Worm (Caenorhabditis elegans) whole organism, L1 larva: ENCODE results near the gene F58G1.2.
A peak's percentile ranks its signal among the peaks of the same experiment; 100 is the strongest.

Source experiments
- aha-1 ChIP-seq: fragments of 150-350 bp; optimal IDR thresholded peaks from 2 replicates; lab custom pipeline; 2014; ENCODE audit warnings: missing biosample characterization, missing genetic modification characterization
- alr-1 ChIP-seq: fragments of 200-800 bp; sonication (Bioruptor generic); optimal IDR thresholded peaks from 2 replicates; lab custom pipeline; 2018; ENCODE audit warnings: borderline replicate concordance, mild to moderate bottlenecking, missing genetic modification characterization, missing compliant biosample characterization
- blmp-1 ChIP-seq: fragments of 150-350 bp; optimal IDR thresholded peaks from 2 replicates; lab custom pipeline; 2014; ENCODE audit warnings: missing biosample characterization, missing genetic modification characterization
- ceh-63 ChIP-seq: fragments of 200-800 bp; sonication (Bioruptor generic); optimal IDR thresholded peaks from 2 replicates; lab custom pipeline; 2018; ENCODE audit warnings: mild to moderate bottlenecking, missing genetic modification characterization, missing compliant biosample characterization
- ceh-90 ChIP-seq: sonication (generic microtip); optimal IDR thresholded peaks from 2 replicates; lab custom pipeline; 2016; ENCODE audit warnings: missing genetic modification characterization, missing compliant biosample characterization
- ces-1 ChIP-seq: fragments of 150-350 bp; optimal IDR thresholded peaks from 2 replicates; lab custom pipeline; 2014; ENCODE audit warnings: missing biosample characterization, missing genetic modification reagents, missing genetic modification characterization
- dpl-1 ChIP-seq, 3 experiments: fragments of 150-350 bp in 2 of 3; sonication (generic microtip) in 1 of 3; optimal IDR thresholded peaks; 2 replicates each; lab custom pipeline; 2014 to 2017; ENCODE audit warnings: missing biosample characterization in 3 of 3, missing genetic modification characterization in 3 of 3, missing genetic modification reagents in 3 of 3
- dsc-1 ChIP-seq: sonication (generic microtip); optimal IDR thresholded peaks from 2 replicates; lab custom pipeline; 2016; ENCODE audit warnings: mild to moderate bottlenecking, missing genetic modification characterization, missing compliant biosample characterization
- efl-1 ChIP-seq, 4 experiments: fragments of 150-350 bp; optimal IDR thresholded peaks in 3 of 4; peaks in 1 of 4; 1 replicate in 1 of 4; 2 replicates in 3 of 4; lab custom pipeline; 2014; ENCODE audit warnings: missing biosample characterization in 2 of 4, missing genetic modification characterization in 2 of 4, missing genetic modification reagents in 2 of 4
- egl-13 ChIP-seq: sonication (generic microtip); optimal IDR thresholded peaks from 2 replicates; lab custom pipeline; 2016; ENCODE audit warnings: missing genotype, missing genetic modification reagents, missing genetic modification characterization, missing compliant biosample characterization
- egl-27 ChIP-seq, 2 experiments: fragments of 150-350 bp in 1 of 2; sonication (generic microtip); optimal IDR thresholded peaks; 3 replicates each; lab custom pipeline; 2017 to 2018; ENCODE audit warnings: missing biosample characterization in 2 of 2, missing genetic modification characterization in 2 of 2, missing genetic modification reagents in 2 of 2
- elt-2 ChIP-seq: sonication (generic microtip); optimal IDR thresholded peaks from 2 replicates; lab custom pipeline; 2016; ENCODE audit warnings: missing genetic modification characterization, mild to moderate bottlenecking, inconsistent platforms, missing compliant biosample characterization, missing genetic modification reagents
- hlh-17 ChIP-seq: fragments of 200-800 bp; sonication (Bioruptor generic); optimal IDR thresholded peaks from 2 replicates; lab custom pipeline; 2018; ENCODE audit warnings: missing genetic modification characterization, mild to moderate bottlenecking, missing compliant biosample characterization, moderate library complexity, borderline replicate concordance
- irx-1 ChIP-seq: sonication (generic microtip); optimal IDR thresholded peaks from 2 replicates; lab custom pipeline; 2016; ENCODE audit warnings: missing genetic modification characterization, missing compliant biosample characterization
- isw-1 ChIP-seq: fragments of 200-800 bp; sonication (Bioruptor generic); IDR thresholded peaks from 2 replicates; pipeline ENCODE4 v1.3.6; 2022; ENCODE audit warnings: missing genetic modification characterization, missing compliant biosample characterization
- jun-1 ChIP-seq: fragments of 150-350 bp; optimal IDR thresholded peaks from 2 replicates; lab custom pipeline; 2014; ENCODE audit warnings: missing biosample characterization, missing genetic modification reagents, missing genetic modification characterization
- lin-35 ChIP-seq, 2 experiments: fragments of 150-350 bp; optimal IDR thresholded peaks; 2 replicates each; lab custom pipeline; 2014; ENCODE audit warnings: missing biosample characterization in 2 of 2, missing genetic modification characterization in 2 of 2, missing genetic modification reagents in 2 of 2
- mab-9 ChIP-seq: fragments of 200-800 bp; sonication (Bioruptor generic); IDR thresholded peaks from 2 replicates; pipeline ENCODE4 v1.3.6; 2022; ENCODE audit warnings: missing genetic modification reagents, missing genetic modification characterization, missing compliant biosample characterization
- nhr-11 ChIP-seq: fragments of 150-350 bp; optimal IDR thresholded peaks from 2 replicates; lab custom pipeline; 2014; ENCODE audit warnings: missing biosample characterization, missing genetic modification characterization
- nhr-19 ChIP-seq: fragments of 200-800 bp; sonication (Bioruptor generic); conservative IDR thresholded peaks from 2 replicates; pipeline ENCODE4 v1.3.6; 2022; ENCODE audit warnings: missing genetic modification characterization, missing compliant biosample characterization
- nhr-28 ChIP-seq: fragments of 150-350 bp; optimal IDR thresholded peaks from 2 replicates; lab custom pipeline; 2014; ENCODE audit warnings: missing biosample characterization, missing genetic modification characterization
- nhr-47 ChIP-seq: sonication (generic microtip); optimal IDR thresholded peaks from 2 replicates; lab custom pipeline; 2016; ENCODE audit warnings: mild to moderate bottlenecking, missing genetic modification characterization, moderate library complexity, missing compliant biosample characterization
- nhr-71 ChIP-seq: sonication (generic microtip); optimal IDR thresholded peaks from 2 replicates; lab custom pipeline; 2016; ENCODE audit warnings: mild to moderate bottlenecking, missing genetic modification characterization, moderate library complexity, missing compliant biosample characterization
- nhr-85 ChIP-seq: sonication (generic microtip); peaks from one replicate; lab custom pipeline; 2016; ENCODE audit warnings: missing genetic modification characterization, inconsistent platforms, missing compliant biosample characterization
- nhr-90 ChIP-seq: sonication (generic microtip); optimal IDR thresholded peaks from 2 replicates; lab custom pipeline; 2016; ENCODE audit warnings: mild to moderate bottlenecking, missing genetic modification characterization, missing compliant biosample characterization; ENCODE audit not compliant: poor library complexity
- pag-3 ChIP-seq: sonication (generic microtip); optimal IDR thresholded peaks from 2 replicates; lab custom pipeline; 2017; ENCODE audit warnings: missing genetic modification characterization, mild to moderate bottlenecking, missing compliant biosample characterization, antibody characterized with exemption, borderline replicate concordance; ENCODE audit not compliant: insufficient read depth
- pax-3 ChIP-seq: fragments of 200-800 bp; sonication (Bioruptor generic); optimal IDR thresholded peaks from 2 replicates; lab custom pipeline; 2018; ENCODE audit warnings: mild to moderate bottlenecking, missing genetic modification characterization, moderate library complexity, missing compliant biosample characterization
- pqm-1 ChIP-seq: sonication (generic microtip); optimal IDR thresholded peaks from 3 replicates; lab custom pipeline; 2017; ENCODE audit warnings: missing biosample characterization, missing genetic modification characterization
- skn-1 ChIP-seq: fragments of 150-350 bp; optimal IDR thresholded peaks from 2 replicates; lab custom pipeline; 2014; ENCODE audit warnings: missing biosample characterization, missing genetic modification characterization
- snu-23 ChIP-seq: sonication (generic microtip); optimal IDR thresholded peaks from 2 replicates; lab custom pipeline; 2016; ENCODE audit warnings: missing genetic modification characterization, missing compliant biosample characterization
- sox-4 ChIP-seq: sonication (generic microtip); optimal IDR thresholded peaks from 2 replicates; lab custom pipeline; 2016; ENCODE audit warnings: missing genetic modification characterization, missing compliant biosample characterization
- sptf-1 ChIP-seq: fragments of 150-350 bp; optimal IDR thresholded peaks from 2 replicates; lab custom pipeline; 2014; ENCODE audit warnings: missing biosample characterization, missing genetic modification characterization
- sup-37 ChIP-seq: fragments of 200-800 bp; sonication (Bioruptor generic); optimal IDR thresholded peaks from 2 replicates; lab custom pipeline; 2018; ENCODE audit warnings: mild to moderate bottlenecking, missing genetic modification characterization, missing compliant biosample characterization
- tbx-2 ChIP-seq: sonication (generic microtip); optimal IDR thresholded peaks from 2 replicates; lab custom pipeline; 2016; ENCODE audit warnings: missing genetic modification characterization, missing compliant biosample characterization
- tlp-1 ChIP-seq: fragments of 150-350 bp; optimal IDR thresholded peaks from 2 replicates; lab custom pipeline; 2014; ENCODE audit warnings: missing biosample characterization, missing genetic modification characterization
- unc-86 ChIP-seq: sonication (generic microtip); optimal IDR thresholded peaks from 2 replicates; lab custom pipeline; 2016; ENCODE audit warnings: missing genetic modification characterization, missing compliant biosample characterization
- unc-98 ChIP-seq: fragments of 200-800 bp; sonication (Bioruptor generic); IDR thresholded peaks from 2 replicates; pipeline ENCODE4 v1.3.6; 2022; ENCODE audit warnings: missing genetic modification characterization, missing compliant biosample characterization
- vab-15 ChIP-seq: sonication (generic microtip); optimal IDR thresholded peaks from 2 replicates; lab custom pipeline; 2017; ENCODE audit warnings: missing genotype, mild to moderate bottlenecking, missing genetic modification characterization, missing compliant biosample characterization
- zag-1 ChIP-seq: fragments of 150-350 bp; optimal IDR thresholded peaks from 2 replicates; lab custom pipeline; 2014; ENCODE audit warnings: missing biosample characterization, missing genetic modification characterization

F58G1.2 gene

DNA sequence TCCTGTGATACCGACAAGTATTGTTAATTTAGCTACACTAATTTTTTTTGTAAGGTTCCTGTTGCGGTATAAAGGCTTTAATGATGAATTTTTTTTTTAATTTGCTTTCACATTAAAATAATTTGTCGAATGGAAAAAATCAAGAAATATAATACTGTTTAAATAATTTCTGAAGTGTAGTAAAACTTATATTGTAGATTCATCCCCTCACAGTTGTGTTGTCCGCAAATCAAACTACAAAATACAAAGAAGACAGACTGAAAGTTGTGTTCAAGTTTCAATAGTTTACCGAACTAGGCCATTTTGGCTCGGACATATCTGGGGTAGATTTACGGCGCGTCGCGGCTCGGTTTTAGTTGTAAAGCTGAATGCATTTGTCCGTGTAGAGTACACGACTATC, 21.4 kb downstream of the F58G1.2 start:
- TF ChIP-seq unc-86 (tag; lab: Kevin White, UChicago) (no peak), lin-35 (GFP tag; optimal IDR thresholded peaks at IDR 0.05; lab: Kevin White, UChicago) (no peak), efl-1 (optimal IDR thresholded peaks at IDR 0.05; lab: Kevin White, UChicago) (no peak), efl-1 (GFP tag; optimal IDR thresholded peaks at IDR 0.05 in 1 of 2; lab: Kevin White, UChicago) (peak in 1 of 2 experiments; percentile 69), ces-1 (GFP tag; lab: Kevin White, UChicago) (no peak), nhr-47 (no peak), tbx-2 (no peak)

DNA sequence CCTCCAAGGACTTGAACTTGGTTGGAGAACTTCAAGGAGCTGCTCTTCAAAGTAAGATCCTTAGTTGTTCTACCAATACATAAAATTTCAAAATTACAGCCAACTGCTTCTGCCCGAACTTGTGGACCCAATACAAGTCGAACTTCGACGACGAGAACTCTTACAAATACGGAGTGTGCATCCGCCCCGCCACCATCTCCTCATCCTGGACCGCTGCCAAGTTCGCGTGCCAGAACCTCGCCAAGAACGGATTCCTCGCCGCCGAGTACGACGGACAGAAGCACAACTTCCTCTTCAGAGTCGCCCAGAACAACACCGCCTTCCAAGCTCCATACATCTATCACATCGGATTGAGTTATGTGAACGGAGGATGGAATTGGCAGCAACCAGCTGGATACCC, 22.1 kb downstream of the F58G1.2 start:
- no peak for TF ChIP-seq alr-1 (tag; lab: Kevin White, UChicago)
- no peak for TF ChIP-seq snu-23 (GFP tag; lab: Kevin White, UChicago)
- no peak for TF ChIP-seq nhr-28
- no peak for TF ChIP-seq isw-1
- TF ChIP-seq nhr-47, result no peak
- TF ChIP-seq dpl-1 (GFP tag; optimal IDR thresholded peaks at IDR 0.05; lab: Kevin White, UChicago), result no peak
- no peak for TF ChIP-seq zag-1 (tag; lab: Kevin White, UChicago)
- no peak for TF ChIP-seq hlh-17 (GFP tag; lab: Kevin White, UChicago)
- TF ChIP-seq egl-13 (tag; lab: Kevin White, UChicago), result no peak
- no peak for TF ChIP-seq dsc-1
- no peak for TF ChIP-seq nhr-71
- TF ChIP-seq aha-1, result no peak

DNA sequence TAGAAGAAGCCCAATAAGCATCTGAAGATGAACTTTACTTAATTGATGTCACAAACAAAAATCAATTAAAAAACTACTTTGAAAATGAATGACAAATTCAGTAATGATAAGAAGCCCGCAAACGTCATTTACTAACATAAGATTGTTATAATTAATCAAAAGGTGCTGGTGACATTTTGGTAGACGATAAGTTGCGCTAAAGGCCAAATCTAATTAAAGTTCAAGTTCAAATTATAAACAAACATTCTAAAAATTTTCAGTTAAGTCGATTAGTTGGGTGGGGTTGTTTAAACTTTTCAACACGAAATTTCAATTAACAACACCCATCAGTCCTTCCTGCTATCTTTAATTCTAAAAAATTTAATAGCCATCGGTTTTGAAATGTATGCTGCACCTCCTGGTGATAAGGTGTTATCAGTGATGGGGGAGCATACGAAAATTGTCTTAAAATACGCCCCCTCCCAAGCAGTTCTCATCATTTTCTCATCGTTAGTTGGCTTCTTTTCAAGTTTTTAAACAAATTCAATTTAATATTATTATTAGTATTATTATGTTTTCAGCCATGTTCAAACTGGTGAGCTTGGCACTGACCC, 23.6 kb downstream of the F58G1.2 start, which contains the start of the genes clec-62 and clec-63:
TSS of gene clec-62 (minus strand) at position 51 of the 593 bp plus-strand sequence.
TSS of gene clec-63 (plus strand) at position 561 of the 593 bp plus-strand sequence.
- no peak for TF ChIP-seq blmp-1
- peak; percentile 35 for TF ChIP-seq pqm-1 (tag; lab: Kevin White, UChicago)
- peak; percentile 81 for TF ChIP-seq elt-2 (tag; lab: Kevin White, UChicago)
- peak; percentile 21 for TF ChIP-seq pax-3 (tag; lab: Kevin White, UChicago)
- peak; percentile 55 for TF ChIP-seq tlp-1
- TF ChIP-seq ceh-63 (GFP tag; lab: Kevin White, UChicago), result no peak
- TF ChIP-seq, all 84 proteins: peak for 4

DNA sequence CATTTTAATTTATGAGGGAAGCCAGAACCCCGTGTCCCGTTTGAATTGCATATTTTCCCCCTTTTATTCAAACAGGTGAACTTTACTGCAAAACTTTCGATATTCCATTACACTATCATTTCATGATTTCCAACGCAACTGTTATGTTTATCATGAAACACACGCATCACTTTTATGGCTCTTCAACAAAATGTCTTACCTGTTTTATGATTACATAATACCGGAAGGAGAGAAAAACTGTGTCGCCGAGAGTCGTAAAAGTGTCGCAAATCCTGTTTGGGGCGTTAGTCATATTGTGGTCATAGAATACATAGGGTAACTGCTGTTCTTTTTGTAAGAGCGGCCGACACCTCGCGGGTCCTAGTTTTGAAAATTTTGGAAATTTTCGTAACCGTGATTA, 26.4 kb downstream of the F58G1.2 start:
- TF ChIP-seq sox-4 (tag; lab: Kevin White, UChicago), result no peak
- no peak for TF ChIP-seq egl-27 (tag; optimal IDR thresholded peaks at IDR 0.05; lab: Kevin White, UChicago)
- TF ChIP-seq elt-2 (tag; lab: Kevin White, UChicago), result peak; percentile 14
- no peak for TF ChIP-seq nhr-90
- TF ChIP-seq, all 84 proteins: peak for 1

DNA sequence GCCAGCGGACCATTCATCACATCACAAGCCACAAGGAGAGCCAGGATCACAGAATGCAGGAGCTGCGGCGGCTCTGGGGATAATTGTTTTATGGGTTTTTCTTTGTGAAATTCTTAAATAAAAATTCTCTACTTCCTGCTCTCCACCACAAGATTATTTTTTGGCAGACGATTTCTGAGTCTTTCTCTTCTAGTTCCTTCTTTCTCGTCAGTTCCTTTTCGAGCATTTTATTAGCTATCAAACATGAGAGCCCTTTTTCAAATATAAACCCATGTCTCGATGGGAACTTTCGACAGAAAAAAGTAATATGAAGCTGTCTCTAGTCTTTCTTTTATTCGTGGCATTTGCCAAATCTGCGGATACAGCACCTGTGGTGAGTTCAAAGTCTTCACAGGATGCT, 30.3 kb downstream of the F58G1.2 start, which contains the start of gene F35C5.3:
TSS of gene F35C5.3 (plus strand) at position 301 of the 400 bp plus-strand sequence.
- TF ChIP-seq skn-1 (tag; lab: Kevin White, UChicago) (no peak), irx-1 (no peak), vab-15 (no peak), ces-1 (GFP tag; lab: Kevin White, UChicago) (no peak), jun-1 (no peak)

DNA sequence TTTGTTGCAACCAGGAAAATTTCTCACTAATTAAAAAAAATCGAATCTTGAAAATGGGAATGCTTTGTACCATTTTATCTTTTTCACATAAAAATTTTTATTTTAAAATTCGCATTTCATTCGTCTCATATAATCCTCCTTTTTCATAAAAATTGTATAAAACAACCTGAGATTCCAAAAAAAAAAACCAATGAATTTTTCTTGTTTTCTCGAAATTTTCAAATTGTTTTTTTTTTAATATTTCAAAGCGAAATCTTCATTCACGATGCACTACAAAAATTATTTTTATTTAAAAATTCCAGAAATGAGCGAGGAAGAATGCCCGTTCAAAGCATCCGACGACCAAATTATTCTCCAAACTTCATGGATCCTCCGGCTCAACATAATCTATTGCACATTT, 33.8 kb downstream of the F58G1.2 start, which contains the start of gene sra-14:
TSS of gene sra-14 (plus strand) at position 301 of the 400 bp plus-strand sequence.
- TF ChIP-seq unc-98 (GFP tag; lab: Robert Waterston, UW) (no peak), sptf-1 (tag; lab: Kevin White, UChicago) (no peak), nhr-19 (GFP tag; lab: Robert Waterston, UW) (no peak), nhr-85 (tag; lab: Kevin White, UChicago) (no peak), ceh-90 (tag; lab: Kevin White, UChicago) (no peak), sup-37 (no peak), mab-9 (GFP tag; lab: Robert Waterston, UW) (no peak), pag-3 (tag; lab: Kevin White, UChicago) (no peak), nhr-11 (tag; lab: Kevin White, UChicago) (no peak)
